Fruit fly (Drosophila melanogaster) whole organism, embryonic: ENCODE data around the gene CG46463.

ENCODE experiments used
- Abd-B ChIP-seq: fragments of 200-800 bp; sonication (Bioruptor generic); optimal IDR thresholded peaks from 2 replicates; lab custom pipeline; 2018; ENCODE audit warnings: missing biosample characterization, mild to moderate bottlenecking, missing genetic modification characterization, moderate library complexity
- B-H1 ChIP-seq: fragments of 200-800 bp; sonication (Bioruptor generic); IDR thresholded peaks from 3 replicates; pipeline ENCODE4 v1.3.6; 2022; ENCODE audit warnings: missing biosample characterization, missing genetic modification characterization
- CG11093 ChIP-seq: fragments of 200-800 bp; sonication (Bioruptor generic); IDR thresholded peaks from 3 replicates; pipeline ENCODE4 v1.3.6; 2022; ENCODE audit warnings: missing biosample characterization, missing genetic modification characterization
- CG11456 ChIP-seq: fragments of 200-800 bp; sonication (Bioruptor generic); IDR thresholded peaks from 3 replicates; pipeline ENCODE4 v1.3.6; 2022; ENCODE audit warnings: missing biosample characterization, missing genetic modification characterization
- CG1233 ChIP-seq: fragments of 200-800 bp; sonication (Bioruptor generic); optimal IDR thresholded peaks from 4 replicates; lab custom pipeline; 2018; ENCODE audit warnings: missing biosample characterization, mild to moderate bottlenecking, missing genetic modification characterization
- CG13424 ChIP-seq: fragments of 200-800 bp; sonication (Bioruptor generic); optimal IDR thresholded peaks from 2 replicates; lab custom pipeline; 2019; ENCODE audit warnings: missing biosample characterization, mild to moderate bottlenecking, missing genetic modification characterization, moderate library complexity
- CG14014 ChIP-seq: fragments of 200-800 bp; sonication (Bioruptor generic); IDR thresholded peaks from 2 replicates; pipeline ENCODE4 v1.3.6; 2022; ENCODE audit warnings: missing biosample characterization, missing genetic modification characterization
- CG18262 ChIP-seq: fragments of 200-800 bp; optimal IDR thresholded peaks from 3 replicates; lab custom pipeline; 2019; ENCODE audit warnings: missing biosample characterization, mild to moderate bottlenecking, missing genetic modification characterization, moderate library complexity
- CG2129 ChIP-seq: fragments of 200-800 bp; sonication (Bioruptor generic); IDR thresholded peaks from 2 replicates; pipeline ENCODE4 v1.3.6; 2022; ENCODE audit warnings: missing biosample characterization, missing genetic modification characterization; ENCODE audit not compliant: partially characterized antibody
- CG2202 ChIP-seq: fragments of 200-800 bp; sonication (Bioruptor generic); optimal IDR thresholded peaks from 2 replicates; lab custom pipeline; 2018; ENCODE audit warnings: missing biosample characterization, mild to moderate bottlenecking, missing genetic modification characterization
- CG2889 ChIP-seq: fragments of 200-800 bp; sonication (Bioruptor generic); IDR thresholded peaks from 3 replicates; pipeline ENCODE4 v1.3.6; 2022; ENCODE audit warnings: missing biosample characterization, missing genetic modification characterization
- CG30431 ChIP-seq: fragments of 200-800 bp; sonication (Bioruptor generic); optimal IDR thresholded peaks from 2 replicates; lab custom pipeline; 2017; ENCODE audit warnings: missing biosample characterization, missing genetic modification characterization
- CG3065 ChIP-seq: fragments of 200-800 bp; sonication (Bioruptor generic); optimal IDR thresholded peaks from 2 replicates; lab custom pipeline; 2016; ENCODE audit warnings: missing biosample characterization, missing genetic modification characterization
- CG3838 ChIP-seq: fragments of 200-800 bp; sonication (Bioruptor generic); optimal IDR thresholded peaks from 3 replicates; lab custom pipeline; 2016; ENCODE audit warnings: missing biosample characterization, missing genetic modification characterization
- CG5953 ChIP-seq: fragments of 200-800 bp; sonication (Bioruptor generic); IDR thresholded peaks from 2 replicates; pipeline ENCODE4 v1.3.6; 2022; ENCODE audit warnings: missing biosample characterization, missing genetic modification characterization
- CG7839 ChIP-seq: fragments of 200-800 bp; sonication (Bioruptor generic); optimal IDR thresholded peaks from 3 replicates; lab custom pipeline; 2018; ENCODE audit warnings: missing biosample characterization, mild to moderate bottlenecking, missing genetic modification characterization, moderate library complexity
- CG8388 ChIP-seq: fragments of 200-800 bp; sonication (Bioruptor generic); optimal IDR thresholded peaks from 2 replicates; lab custom pipeline; 2019; ENCODE audit warnings: missing biosample characterization, mild to moderate bottlenecking, missing genetic modification characterization, moderate library complexity
- CG9609 ChIP-seq: fragments of 200-800 bp; sonication (Bioruptor generic); optimal IDR thresholded peaks from 3 replicates; lab custom pipeline; 2016; ENCODE audit warnings: missing biosample characterization, missing genetic modification characterization
- CG9817 ChIP-seq: fragments of 200-800 bp; sonication (Bioruptor generic); optimal IDR thresholded peaks from 2 replicates; lab custom pipeline; 2018; ENCODE audit warnings: missing biosample characterization, mild to moderate bottlenecking, missing genetic modification characterization, moderate library complexity
- Dip2 ChIP-seq: fragments of 200-800 bp; sonication (Bioruptor generic); IDR thresholded peaks from 2 replicates; pipeline ENCODE4 v1.3.6; 2022; ENCODE audit warnings: missing biosample characterization, missing genetic modification characterization
- Fer3 ChIP-seq: fragments of 200-800 bp; sonication (Bioruptor generic); optimal IDR thresholded peaks from 2 replicates; lab custom pipeline; 2018; ENCODE audit warnings: missing biosample characterization, mild to moderate bottlenecking, missing genetic modification characterization, moderate library complexity
- HLH54F ChIP-seq: fragments of 200-800 bp; sonication (Bioruptor generic); optimal IDR thresholded peaks from 3 replicates; lab custom pipeline; 2016; ENCODE audit warnings: missing biosample characterization, missing genetic modification characterization
- Hand ChIP-seq: fragments of 200-800 bp; sonication (Bioruptor generic); optimal IDR thresholded peaks from 2 replicates; lab custom pipeline; 2017; ENCODE audit warnings: mild to moderate bottlenecking, missing biosample characterization, missing genetic modification reagents, missing genetic modification characterization
- NC2α ChIP-seq: fragments of 200-800 bp; sonication (Bioruptor generic); optimal IDR thresholded peaks from 2 replicates; lab custom pipeline; 2016; ENCODE audit warnings: missing biosample characterization, missing genetic modification characterization
- Neu2 ChIP-seq: fragments of 200-800 bp; sonication (Bioruptor generic); optimal IDR thresholded peaks from 3 replicates; lab custom pipeline; 2016; ENCODE audit warnings: missing biosample characterization, missing genetic modification characterization, borderline replicate concordance
- Nf-YC ChIP-seq: fragments of 200-800 bp; optimal IDR thresholded peaks from 3 replicates; lab custom pipeline; 2019; ENCODE audit warnings: missing biosample characterization, mild to moderate bottlenecking, missing genetic modification characterization, moderate library complexity
- Scr ChIP-seq: fragments of 200-800 bp; sonication (Bioruptor generic); IDR thresholded peaks from 2 replicates; pipeline ENCODE4 v1.3.6; 2022; ENCODE audit warnings: missing biosample characterization, missing genetic modification characterization; ENCODE audit not compliant: partially characterized antibody
- Six4 ChIP-seq: fragments of 200-800 bp; sonication (Bioruptor generic); optimal IDR thresholded peaks from 2 replicates; lab custom pipeline; 2016; ENCODE audit warnings: missing biosample characterization, missing genetic modification characterization
- Sry-β ChIP-seq: fragments of 200-800 bp; sonication (Bioruptor generic); optimal IDR thresholded peaks from 2 replicates; lab custom pipeline; 2018; ENCODE audit warnings: missing biosample characterization, mild to moderate bottlenecking, missing genetic modification characterization, moderate library complexity
- Ssrp ChIP-seq: fragments of 200-800 bp; sonication (Bioruptor generic); optimal IDR thresholded peaks from 2 replicates; lab custom pipeline; 2018; ENCODE audit warnings: missing biosample characterization, mild to moderate bottlenecking, missing genetic modification characterization, moderate library complexity
- Stat92E ChIP-seq, 3 experiments: fragments of >200 bp in 2 of 3; fragments of 200-800 bp in 1 of 3; sonication (Bioruptor generic) in 1 of 3; optimal IDR thresholded peaks; 2 replicates each; lab custom pipeline; 2017 to 2019; ENCODE audit warnings: missing biosample characterization in 3 of 3, missing genetic modification characterization in 3 of 3, mild to moderate bottlenecking in 1 of 3, moderate library complexity in 1 of 3
- Usf ChIP-seq: fragments of 200-800 bp; sonication (Bioruptor generic); optimal IDR thresholded peaks from 2 replicates; lab custom pipeline; 2017; ENCODE audit warnings: missing genotype, missing biosample characterization, missing genetic modification characterization
- ara ChIP-seq: fragments of 200-800 bp; sonication (Bioruptor generic); IDR thresholded peaks from 2 replicates; pipeline ENCODE4 v1.3.6; 2022; ENCODE audit warnings: missing biosample characterization, missing genetic modification characterization
- bowl ChIP-seq: fragments of 200-800 bp; sonication (Bioruptor generic); IDR thresholded peaks from 2 replicates; pipeline ENCODE4 v1.3.6; 2022; ENCODE audit warnings: missing biosample characterization, missing genetic modification characterization
- cas ChIP-seq: fragments of 200-800 bp; sonication (Bioruptor generic); IDR thresholded peaks from 2 replicates; pipeline ENCODE4 v1.3.6; 2022; ENCODE audit warnings: missing biosample characterization, missing genetic modification characterization
- crol ChIP-seq: fragments of 200-800 bp; sonication (Bioruptor generic); IDR thresholded peaks from 2 replicates; pipeline ENCODE4 v1.3.6; 2022; ENCODE audit warnings: missing biosample characterization, missing genetic modification characterization
- dimm ChIP-seq: fragments of 200-800 bp; sonication (Bioruptor generic); IDR thresholded peaks from 2 replicates; pipeline ENCODE4 v1.3.6; 2022; ENCODE audit warnings: missing biosample characterization, missing genetic modification characterization
- eyg ChIP-seq: fragments of 200-800 bp; sonication (Bioruptor generic); optimal IDR thresholded peaks from 3 replicates; lab custom pipeline; 2016; ENCODE audit warnings: missing biosample characterization, missing genetic modification characterization
- jing ChIP-seq: fragments of 200-800 bp; sonication (Bioruptor generic); optimal IDR thresholded peaks from 2 replicates; lab custom pipeline; 2018; ENCODE audit warnings: missing biosample characterization, mild to moderate bottlenecking, missing genetic modification characterization
- knrl ChIP-seq: fragments of 200-800 bp; sonication (Bioruptor generic); IDR thresholded peaks from 3 replicates; pipeline ENCODE4 v1.3.6; 2022; ENCODE audit warnings: missing biosample characterization, missing genetic modification characterization; ENCODE audit not compliant: partially characterized antibody
- pan ChIP-seq, 4 experiments: fragments of >200 bp in 3 of 4; fragments of 200-800 bp in 1 of 4; sonication (Bioruptor generic) in 1 of 4; optimal IDR thresholded peaks in 3 of 4; IDR thresholded peaks in 1 of 4; 2 replicates each; pipeline versions ENCODE4 v1.3.6 to Lab custom; 2017 to 2022; ENCODE audit warnings: missing biosample characterization in 2 of 4, missing genetic modification characterization in 2 of 4, mixed read lengths in 1 of 4
- sima ChIP-seq: fragments of 200-800 bp; sonication (Bioruptor generic); optimal IDR thresholded peaks from 2 replicates; lab custom pipeline; 2016; ENCODE audit warnings: missing biosample characterization, missing genetic modification characterization
- slbo ChIP-seq: fragments of 200-800 bp; sonication (Bioruptor generic); IDR thresholded peaks from 2 replicates; pipeline ENCODE4 v1.3.6; 2022; ENCODE audit warnings: missing biosample characterization, missing genetic modification characterization
- sna ChIP-seq: fragments of 200-800 bp; sonication (Bioruptor generic); IDR thresholded peaks from 2 replicates; pipeline ENCODE4 v1.3.6; 2022; ENCODE audit warnings: missing biosample characterization, missing genetic modification characterization; ENCODE audit not compliant: partially characterized antibody
- stc ChIP-seq: fragments of 200-800 bp; sonication (Bioruptor generic); IDR thresholded peaks from 2 replicates; pipeline ENCODE4 v1.3.6; 2022; ENCODE audit warnings: missing biosample characterization, missing genetic modification characterization
- tap ChIP-seq: fragments of 200-800 bp; optimal IDR thresholded peaks from 3 replicates; lab custom pipeline; 2019; ENCODE audit warnings: missing biosample characterization, mild to moderate bottlenecking, missing genetic modification characterization, moderate library complexity
- toy ChIP-seq: fragments of 200-800 bp; sonication (Bioruptor generic); IDR thresholded peaks from 2 replicates; pipeline ENCODE4 v1.3.6; 2022; ENCODE audit warnings: missing biosample characterization, missing genetic modification characterization
- zen ChIP-seq: fragments of 200-800 bp; sonication (Bioruptor generic); optimal IDR thresholded peaks from 3 replicates; lab custom pipeline; 2018; ENCODE audit warnings: missing biosample characterization, mild to moderate bottlenecking, missing genetic modification characterization, moderate library complexity
- zfh2 ChIP-seq: fragments of 200-800 bp; sonication (Bioruptor generic); optimal IDR thresholded peaks from 2 replicates; lab custom pipeline; 2016; ENCODE audit warnings: missing biosample characterization, missing genetic modification characterization

The CG46463 gene

dm6 chr3L:3460402-3461027 lies 600 bp upstream of the CG46463 start, which contains the start of gene eIF5B:
Gene eIF5B, minus strand, starts transcription at chr3L:3460977.
- TF ChIP-seq CG2202 (tag; lab: Kevin White, UChicago): peak; percentile 49
- TF ChIP-seq CG8388 (GFP tag; lab: Kevin White, UChicago): peak; percentile 62
- TF ChIP-seq knrl (GFP tag; lab: Robert Waterston, UW): no peak
- TF ChIP-seq Stat92E (GFP tag; optimal IDR thresholded peaks at IDR 0.05; lab: Kevin White, UChicago): peak in 1 of 3 experiments; percentile 58
- TF ChIP-seq sna (GFP tag; lab: Robert Waterston, UW): no peak
- peak; percentile 16 for TF ChIP-seq CG3838
- TF ChIP-seq CG30431 (GFP tag; lab: Kevin White, UChicago): peak; percentile 87
- TF ChIP-seq stc: peak; percentile 84
- TF ChIP-seq slbo (GFP tag; lab: Robert Waterston, UW): peak; percentile 91
- TF ChIP-seq CG1233 (GFP tag; lab: Kevin White, UChicago): peak; percentile 79
- peak; percentile 79 for TF ChIP-seq CG14014 (GFP tag; lab: Robert Waterston, UW)
- TF ChIP-seq CG7839 (tag; lab: Kevin White, UChicago): peak; percentile 79
- TF ChIP-seq Sry-β: peak; percentile 1
- TF ChIP-seq Dip2 (GFP tag; lab: Robert Waterston, UW): 0 out of 2 replicates have a peak, but pooled peaks have one; percentile 40
- peak in 1 of 2 experiments; percentile 49 for TF ChIP-seq pan (optimal IDR thresholded peaks at IDR 0.05; lab: Kevin White, UChicago)
- TF ChIP-seq pan (GFP tag; optimal IDR thresholded peaks at IDR 0.05 in 1 of 2, IDR thresholded peaks at IDR 0.05 in 1 of 2): peak; percentile 62 to 84
- peak; percentile 89 for TF ChIP-seq CG2889 (GFP tag; lab: Robert Waterston, UW)
- TF ChIP-seq toy (GFP tag; lab: Robert Waterston, UW): no peak
- no peak for TF ChIP-seq Nf-YC (tag; lab: Kevin White, UChicago)
- peak; percentile 32 for TF ChIP-seq CG9609 (GFP tag; lab: Kevin White, UChicago)
- peak; percentile 76 for TF ChIP-seq CG9817 (tag; lab: Kevin White, UChicago)
- no peak for TF ChIP-seq sima (GFP tag; lab: Kevin White, UChicago)
- peak; percentile 66 for TF ChIP-seq CG5953 (GFP tag; lab: Robert Waterston, UW)
- peak; percentile 82; the same call in 2 of the 3 replicates for TF ChIP-seq CG11093 (GFP tag; lab: Robert Waterston, UW)
- peak; percentile 61 for TF ChIP-seq dimm (GFP tag; lab: Robert Waterston, UW)
- TF ChIP-seq eyg (GFP tag; lab: Kevin White, UChicago): no peak
- peak; percentile 89 for TF ChIP-seq CG11456 (GFP tag; lab: Robert Waterston, UW)
- TF ChIP-seq jing (GFP tag; lab: Kevin White, UChicago): peak; percentile 51
- peak; percentile 92 for TF ChIP-seq crol (GFP tag; lab: Robert Waterston, UW)
- peak; percentile 74 for TF ChIP-seq cas (GFP tag; lab: Robert Waterston, UW)
- no peak for TF ChIP-seq CG2129 (GFP tag; lab: Robert Waterston, UW)
- peak; percentile 56 for TF ChIP-seq zfh2 (GFP tag; lab: Kevin White, UChicago)
- peak; percentile 71 for TF ChIP-seq ara
- peak; percentile 23 for TF ChIP-seq CG3065 (GFP tag; lab: Kevin White, UChicago)
- no peak for TF ChIP-seq Neu2 (GFP tag; lab: Kevin White, UChicago)
- peak; percentile 68 for TF ChIP-seq B-H1 (GFP tag; lab: Robert Waterston, UW)
- TF ChIP-seq HLH54F (GFP tag; lab: Kevin White, UChicago): peak; percentile 61
- TF ChIP-seq bowl (GFP tag; lab: Robert Waterston, UW): peak; percentile 61; the same call in 1 of the 2 replicates
- peak; percentile 82 for TF ChIP-seq Abd-B (GFP tag; lab: Kevin White, UChicago)
- no peak for TF ChIP-seq NC2α (GFP tag; lab: Kevin White, UChicago)
- peak; percentile 73 for TF ChIP-seq tap (tag; lab: Kevin White, UChicago)
- TF ChIP-seq Ssrp (tag; lab: Kevin White, UChicago): peak; percentile 81
- TF ChIP-seq Scr (GFP tag; lab: Robert Waterston, UW): 0 out of 2 replicates have a peak, but pooled peaks have one; percentile 29
- peak; percentile 78 for TF ChIP-seq Usf (GFP tag; lab: Kevin White, UChicago)
- peak; percentile 61 for TF ChIP-seq Fer3 (tag; lab: Kevin White, UChicago)
- peak; percentile 78 for TF ChIP-seq CG18262
- TF ChIP-seq Hand (GFP tag; lab: Kevin White, UChicago): peak; percentile 29
- TF ChIP-seq zen (tag; lab: Kevin White, UChicago): peak; percentile 64
- peak; percentile 9 for TF ChIP-seq Six4
- peak; percentile 84 for TF ChIP-seq CG13424 (tag; lab: Kevin White, UChicago)
